Fruit fly (Drosophila melanogaster): ENCODE data around the gene CG42464.

CG42464 gene

dm6 chr2L:3748691-3749090, 49.4 kb downstream of the CG42464 start (continued):
- TF ChIP-seq vnd (GFP tag; IDR thresholded peaks at IDR 0.05; ENCODE audit: partially characterized antibody) (no peak), amos (GFP tag; IDR thresholded peaks at IDR 0.05; ENCODE audit: partially characterized antibody) (no peak), CG11247 (GFP tag; IDR thresholded peaks at IDR 0.05) (no peak), CG1602 (GFP tag; optimal IDR thresholded peaks at IDR 0.05) (no peak), Antp (GFP tag; optimal IDR thresholded peaks at IDR 0.05) (no peak), zf30C (GFP tag; optimal IDR thresholded peaks at IDR 0.05) (peak; percentile 65), Atf6 (GFP tag; IDR thresholded peaks at IDR 0.05) (no peak), CG13296 (GFP tag; optimal IDR thresholded peaks at IDR 0.05) (peak; percentile 16), CG16815 (GFP tag; optimal IDR thresholded peaks at IDR 0.05) (no peak), CG12219 (GFP tag; optimal IDR thresholded peaks at IDR 0.05) (peak; percentile 31), CG7271 (tag; optimal IDR thresholded peaks at IDR 0.05) (no peak), slbo (GFP tag; IDR thresholded peaks at IDR 0.05) (0 out of 2 replicates have a peak, but pooled peaks have one; percentile 46), CG30403 (GFP tag; optimal IDR thresholded peaks at IDR 0.05) (no peak), sens (GFP tag) (peak; percentile 77), GATAe (GFP tag; conservative IDR thresholded peaks at IDR 0.05) (no peak), CG6254 (GFP tag; optimal IDR thresholded peaks at IDR 0.05) (no peak), vvl (GFP tag; IDR thresholded peaks at IDR 0.05) (peak; percentile 48; the same call in 1 of the 2 replicates), CkIIα-i1 (GFP tag; IDR thresholded peaks at IDR 0.05) (no peak), CG4707 (GFP tag; optimal IDR thresholded peaks at IDR 0.05) (no peak), Hmr (GFP tag; optimal IDR thresholded peaks at IDR 0.05) (peak; percentile 41), CG4854 (GFP tag; optimal IDR thresholded peaks at IDR 0.05) (no peak), CG32532 (GFP tag; IDR thresholded peaks at IDR 0.05) (peak; percentile 58; the same call in 1 of the 2 replicates), fu2 (GFP tag; optimal IDR thresholded peaks at IDR 0.05) (no peak), stwl (tag; optimal IDR thresholded peaks at IDR 0.05) (peak; percentile 30), CG15073 (GFP tag; optimal IDR thresholded peaks at IDR 0.05) (no peak), salm (tag; optimal IDR thresholded peaks at IDR 0.05) (no peak), CG43689 (GFP tag; IDR thresholded peaks at IDR 0.05) (0 out of 2 replicates have a peak, but pooled peaks have one; percentile 22), trh (GFP tag; optimal IDR thresholded peaks at IDR 0.05) (peak; percentile 2), sima (GFP tag; optimal IDR thresholded peaks at IDR 0.05) (no peak), E2f2 (GFP tag; IDR thresholded peaks at IDR 0.05) (no peak), NK7.1 (GFP tag; optimal IDR thresholded peaks at IDR 0.05) (no peak), CG3995 (GFP tag; optimal IDR thresholded peaks at IDR 0.05) (no peak), tap (tag; optimal IDR thresholded peaks at IDR 0.05) (no peak), Jarid2 (GFP tag; optimal IDR thresholded peaks at IDR 0.05) (no peak), pho (GFP tag; optimal IDR thresholded peaks at IDR 0.05) (no peak), prd (optimal IDR thresholded peaks at IDR 0.05) (no peak), prd (GFP tag; IDR thresholded peaks at IDR 0.05) (no peak), CG17186 (GFP tag; optimal IDR thresholded peaks at IDR 0.05) (no peak), CG1024 (GFP tag; IDR thresholded peaks at IDR 0.05) (0 out of 2 replicates have a peak, but pooled peaks have one; percentile 9), CG5245 (GFP tag; optimal IDR thresholded peaks at IDR 0.05) (no peak), CG15011 (GFP tag; optimal IDR thresholded peaks at IDR 0.05) (no peak), Spps (tag; optimal IDR thresholded peaks at IDR 0.05) (no peak), CG32767 (GFP tag; IDR thresholded peaks at IDR 0.05) (no peak), CG12155 (GFP tag; optimal IDR thresholded peaks at IDR 0.05) (no peak), CG4328 (GFP tag; optimal IDR thresholded peaks at IDR 0.05) (no peak), Lim3 (GFP tag; IDR thresholded peaks at IDR 0.05) (no peak), CG7987 (GFP tag; optimal IDR thresholded peaks at IDR 0.05) (no peak), ro (GFP tag; IDR thresholded peaks at IDR 0.05) (no peak), CG10147 (GFP tag; optimal IDR thresholded peaks at IDR 0.05) (no peak), Eip74EF (GFP tag; optimal IDR thresholded peaks at IDR 0.05) (no peak), Asciz (GFP tag; optimal IDR thresholded peaks at IDR 0.05) (peak; percentile 18), E2f1 (GFP tag; IDR thresholded peaks at IDR 0.05) (no peak; the same call in 1 of the 2 replicates)

All from whole organism, embryonic.